Fruit fly (Drosophila melanogaster) whole organism, embryonic: ENCODE results near the gene Trs23.
A peak's percentile ranks its signal among the peaks of the same experiment; 100 is the strongest.

Experiments used
- Adf1 ChIP-seq: fragments of 200-800 bp; sonication (Bioruptor generic); IDR thresholded peaks from 2 replicates; pipeline ENCODE4 v1.3.6; 2022; ENCODE audit warnings: missing biosample characterization, missing genetic modification characterization
- B-H2 ChIP-seq: fragments of 200-800 bp; sonication (Bioruptor generic); optimal IDR thresholded peaks from 2 replicates; lab custom pipeline; 2018; ENCODE audit warnings: missing biosample characterization, mild to moderate bottlenecking, missing genetic modification characterization
- CG10979 ChIP-seq: fragments of 200-800 bp; sonication (Bioruptor generic); optimal IDR thresholded peaks from 2 replicates; lab custom pipeline; 2018; ENCODE audit warnings: missing biosample characterization, mild to moderate bottlenecking, missing genetic modification characterization, moderate library complexity
- CG12769 ChIP-seq: fragments of 200-800 bp; sonication (Bioruptor generic); optimal IDR thresholded peaks from 2 replicates; lab custom pipeline; 2019; ENCODE audit warnings: missing biosample characterization, mild to moderate bottlenecking, missing genetic modification characterization, moderate library complexity
- CG12942 ChIP-seq: fragments of 200-800 bp; sonication (Bioruptor generic); optimal IDR thresholded peaks from 3 replicates; lab custom pipeline; 2016; ENCODE audit warnings: missing biosample characterization, missing genetic modification characterization
- CG13894 ChIP-seq: fragments of 200-800 bp; sonication (Bioruptor generic); optimal IDR thresholded peaks from 3 replicates; lab custom pipeline; 2018; ENCODE audit warnings: missing biosample characterization, mild to moderate bottlenecking, missing genetic modification characterization, moderate library complexity
- CG16813 ChIP-seq: fragments of 200-800 bp; sonication (Bioruptor generic); IDR thresholded peaks from 3 replicates; pipeline ENCODE4 v1.3.6; 2022; ENCODE audit warnings: missing biosample characterization, missing genetic modification characterization; ENCODE audit not compliant: partially characterized antibody
- CG17361 ChIP-seq: fragments of 200-800 bp; sonication (Bioruptor generic); IDR thresholded peaks from 3 replicates; pipeline ENCODE4 v1.3.6; 2022; ENCODE audit warnings: missing biosample characterization, missing genetic modification characterization
- CG2129 ChIP-seq: fragments of 200-800 bp; sonication (Bioruptor generic); IDR thresholded peaks from 2 replicates; pipeline ENCODE4 v1.3.6; 2022; ENCODE audit warnings: missing biosample characterization, missing genetic modification characterization; ENCODE audit not compliant: partially characterized antibody
- CG30403 ChIP-seq: fragments of 200-800 bp; sonication (Bioruptor generic); optimal IDR thresholded peaks from 3 replicates; lab custom pipeline; 2016; ENCODE audit warnings: missing biosample characterization, missing genetic modification characterization
- CG31388 ChIP-seq: fragments of 200-800 bp; sonication (Bioruptor generic); optimal IDR thresholded peaks from 2 replicates; lab custom pipeline; 2016; ENCODE audit warnings: missing biosample characterization, missing genetic modification characterization
- CG4282 ChIP-seq: fragments of 200-800 bp; sonication (Bioruptor generic); optimal IDR thresholded peaks from 2 replicates; lab custom pipeline; 2016; ENCODE audit warnings: missing biosample characterization, missing genetic modification characterization
- CG6765 ChIP-seq: fragments of 200-800 bp; sonication (Bioruptor generic); optimal IDR thresholded peaks from 3 replicates; lab custom pipeline; 2017; ENCODE audit warnings: missing biosample characterization, mild to moderate bottlenecking, missing genetic modification characterization
- CG6813 ChIP-seq: fragments of 200-800 bp; sonication (Bioruptor generic); optimal IDR thresholded peaks from 2 replicates; lab custom pipeline; 2017; ENCODE audit warnings: missing biosample characterization, missing genetic modification characterization, mild to moderate bottlenecking, moderate library complexity, missing genetic modification reagents
- CG7271 ChIP-seq: fragments of 200-800 bp; sonication (Bioruptor generic); optimal IDR thresholded peaks from 2 replicates; lab custom pipeline; 2018; ENCODE audit warnings: missing biosample characterization, mild to moderate bottlenecking, missing genetic modification characterization, moderate library complexity
- CG8359 ChIP-seq: fragments of 200-800 bp; sonication (Bioruptor generic); optimal IDR thresholded peaks from 2 replicates; lab custom pipeline; 2017; ENCODE audit warnings: missing biosample characterization, mild to moderate bottlenecking, missing genetic modification characterization, borderline replicate concordance
- CG8944 ChIP-seq: fragments of 200-800 bp; sonication (Bioruptor generic); optimal IDR thresholded peaks from 3 replicates; lab custom pipeline; 2016; ENCODE audit warnings: missing biosample characterization, missing genetic modification characterization
- CG9609 ChIP-seq: fragments of 200-800 bp; sonication (Bioruptor generic); optimal IDR thresholded peaks from 3 replicates; lab custom pipeline; 2016; ENCODE audit warnings: missing biosample characterization, missing genetic modification characterization
- CHES-1-like ChIP-seq: fragments of 200-800 bp; sonication (Bioruptor generic); optimal IDR thresholded peaks from 2 replicates; lab custom pipeline; 2016; ENCODE audit warnings: missing biosample characterization, missing genetic modification characterization
- Dfd ChIP-seq, 2 experiments: fragments of >200 bp; optimal IDR thresholded peaks; 2 replicates each; lab custom pipeline; 2017; ENCODE audit warnings: missing biosample characterization in 2 of 2, missing genetic modification characterization in 2 of 2
- Eip74EF ChIP-seq, 2 experiments: fragments of 200-800 bp in 1 of 2; fragments of >200 bp in 1 of 2; sonication (Bioruptor generic) in 1 of 2; optimal IDR thresholded peaks; 2 replicates each; lab custom pipeline; 2017 to 2019; ENCODE audit warnings: missing biosample characterization in 2 of 2, missing genetic modification characterization in 2 of 2, mild to moderate bottlenecking in 1 of 2, moderate library complexity in 1 of 2
- Hr78 ChIP-seq, 2 experiments: fragments of 200-800 bp in 1 of 2; fragments of >200 bp in 1 of 2; sonication (Bioruptor generic) in 1 of 2; optimal IDR thresholded peaks; 2 replicates each; lab custom pipeline; 2017 to 2019; ENCODE audit warnings: missing biosample characterization in 2 of 2, missing genetic modification characterization in 2 of 2, mild to moderate bottlenecking in 1 of 2, moderate library complexity in 1 of 2
- Jarid2 ChIP-seq: fragments of 200-800 bp; sonication (Bioruptor generic); optimal IDR thresholded peaks from 3 replicates; lab custom pipeline; 2017; ENCODE audit warnings: mild to moderate bottlenecking, missing biosample characterization, missing genetic modification reagents, missing genetic modification characterization
- Lpt ChIP-seq: fragments of >200 bp; optimal IDR thresholded peaks from 2 replicates; lab custom pipeline; 2018; ENCODE audit warnings: missing biosample characterization, missing genetic modification characterization
- Med ChIP-seq: fragments of 200-800 bp; sonication (Bioruptor generic); peaks from one replicate; lab custom pipeline; 2016; ENCODE audit warnings: missing biosample characterization, missing genetic modification characterization, mild to moderate bottlenecking, inconsistent platforms, moderate library complexity
- Neu2 ChIP-seq: fragments of 200-800 bp; sonication (Bioruptor generic); optimal IDR thresholded peaks from 3 replicates; lab custom pipeline; 2016; ENCODE audit warnings: missing biosample characterization, missing genetic modification characterization, borderline replicate concordance
- Pdp1 ChIP-seq, 2 experiments: fragments of 200-800 bp; sonication (Bioruptor generic); optimal IDR thresholded peaks; 3 replicates each; lab custom pipeline; 2016; ENCODE audit warnings: missing biosample characterization in 2 of 2, missing genetic modification characterization in 2 of 2, mild to moderate bottlenecking in 1 of 2, moderate library complexity in 1 of 2
- Sin3A ChIP-seq: fragments of >200 bp; optimal IDR thresholded peaks from 2 replicates; lab custom pipeline; 2018
- Trl ChIP-seq, 3 experiments: fragments of >200 bp in 2 of 3; fragments of 200-800 bp in 1 of 3; sonication (Bioruptor generic) in 1 of 3; optimal IDR thresholded peaks; 2 replicates in 1 of 3; 3 replicates in 2 of 3; lab custom pipeline; 2016 to 2017; ENCODE audit warnings: missing biosample characterization in 1 of 3, missing genetic modification characterization in 1 of 3
- amos ChIP-seq: fragments of 200-800 bp; sonication (Bioruptor generic); IDR thresholded peaks from 2 replicates; pipeline ENCODE4 v1.3.6; 2022; ENCODE audit warnings: missing biosample characterization, missing genetic modification characterization; ENCODE audit not compliant: partially characterized antibody
- aop ChIP-seq: fragments of 200-800 bp; sonication (Bioruptor generic); IDR thresholded peaks from 2 replicates; pipeline ENCODE4 v1.3.6; 2022; ENCODE audit warnings: missing biosample characterization, missing genetic modification characterization
- chinmo ChIP-seq: fragments of 200-800 bp; sonication (Bioruptor generic); IDR thresholded peaks from 4 replicates; pipeline ENCODE4 v1.3.6; 2022; ENCODE audit warnings: missing biosample characterization, missing genetic modification characterization; ENCODE audit not compliant: partially characterized antibody
- ci ChIP-seq: fragments of 200-800 bp; sonication (Bioruptor generic); IDR thresholded peaks from 3 replicates; pipeline ENCODE4 v1.3.6; 2022; ENCODE audit warnings: missing biosample characterization, missing genetic modification characterization
- disco-r ChIP-seq: fragments of 200-800 bp; sonication (Bioruptor generic); optimal IDR thresholded peaks from 2 replicates; lab custom pipeline; 2016; ENCODE audit warnings: missing biosample characterization, missing genetic modification characterization
- dm ChIP-seq: fragments of 200-800 bp; sonication (Bioruptor generic); optimal IDR thresholded peaks from 3 replicates; lab custom pipeline; 2016; ENCODE audit warnings: missing biosample characterization, missing genetic modification characterization
- ems ChIP-seq: fragments of 200-800 bp; sonication (Bioruptor generic); optimal IDR thresholded peaks from 3 replicates; lab custom pipeline; 2016; ENCODE audit warnings: missing biosample characterization, missing genetic modification characterization
- en ChIP-seq: fragments of 200-800 bp; sonication (Bioruptor generic); optimal IDR thresholded peaks from 2 replicates; lab custom pipeline; 2016; ENCODE audit warnings: missing biosample characterization, missing genetic modification characterization
- grn ChIP-seq: fragments of 200-800 bp; sonication (Bioruptor generic); optimal IDR thresholded peaks from 3 replicates; lab custom pipeline; 2017; ENCODE audit warnings: missing biosample characterization, missing genetic modification characterization
- hth ChIP-seq: fragments of >200 bp; optimal IDR thresholded peaks from 2 replicates; lab custom pipeline; 2017; ENCODE audit warnings: inconsistent platforms
- mirr ChIP-seq: fragments of 200-800 bp; sonication (Bioruptor generic); optimal IDR thresholded peaks from 3 replicates; lab custom pipeline; 2018; ENCODE audit warnings: missing biosample characterization, mild to moderate bottlenecking, missing genetic modification characterization
- nerfin-1 ChIP-seq: fragments of 200-800 bp; sonication (Bioruptor generic); optimal IDR thresholded peaks from 3 replicates; lab custom pipeline; 2019; ENCODE audit warnings: missing biosample characterization, mild to moderate bottlenecking, missing genetic modification characterization, moderate library complexity
- run ChIP-seq: fragments of 200-800 bp; sonication (Bioruptor generic); optimal IDR thresholded peaks from 3 replicates; lab custom pipeline; 2018; ENCODE audit warnings: missing biosample characterization, mild to moderate bottlenecking, missing genetic modification characterization
- sd ChIP-seq: fragments of 200-800 bp; sonication (Bioruptor generic); optimal IDR thresholded peaks from 3 replicates; lab custom pipeline; 2018; ENCODE audit warnings: missing biosample characterization, mild to moderate bottlenecking, missing genetic modification characterization, moderate library complexity
- sens ChIP-seq: fragments of 200-800 bp; sonication (Bioruptor generic); peaks from one replicate; lab custom pipeline; 2016; ENCODE audit warnings: missing biosample characterization, missing genetic modification characterization
- slou ChIP-seq: fragments of 200-800 bp; sonication (Bioruptor generic); optimal IDR thresholded peaks from 3 replicates; lab custom pipeline; 2016; ENCODE audit warnings: missing biosample characterization, missing genetic modification characterization
- sr ChIP-seq: fragments of 200-800 bp; sonication (Bioruptor generic); IDR thresholded peaks from 3 replicates; pipeline ENCODE4 v1.3.6; 2022; ENCODE audit warnings: missing biosample characterization, missing genetic modification characterization
- twi ChIP-seq: fragments of 200-800 bp; optimal IDR thresholded peaks from 2 replicates; lab custom pipeline; 2019; ENCODE audit warnings: missing biosample characterization, mild to moderate bottlenecking, missing genetic modification characterization, moderate library complexity

The Trs23 gene

dm6 chr2L:8709413-8709812, 23.4 kb downstream of the Trs23 start, which contains the start of gene Hnf4 (continued):
- no peak; the same call in 1 of the 2 replicates for TF ChIP-seq amos
- TF ChIP-seq CG12942 = no peak
- 0 out of 3 replicates have a peak, but pooled peaks have one; percentile 21 for TF ChIP-seq ci
- TF ChIP-seq Hr78 (GFP tag; optimal IDR thresholded peaks at IDR 0.05; lab: Kevin White, UChicago) = no peak
- TF ChIP-seq CG7271 = no peak
- no peak for TF ChIP-seq CG10979 (tag; lab: Kevin White, UChicago)
- no peak for TF ChIP-seq CG8944
- TF ChIP-seq B-H2 (GFP tag; lab: Kevin White, UChicago) = no peak
- TF ChIP-seq Adf1 (GFP tag; lab: Robert Waterston, UW) = no peak
- TF ChIP-seq, all 482 proteins: peak for 38

DNA sequence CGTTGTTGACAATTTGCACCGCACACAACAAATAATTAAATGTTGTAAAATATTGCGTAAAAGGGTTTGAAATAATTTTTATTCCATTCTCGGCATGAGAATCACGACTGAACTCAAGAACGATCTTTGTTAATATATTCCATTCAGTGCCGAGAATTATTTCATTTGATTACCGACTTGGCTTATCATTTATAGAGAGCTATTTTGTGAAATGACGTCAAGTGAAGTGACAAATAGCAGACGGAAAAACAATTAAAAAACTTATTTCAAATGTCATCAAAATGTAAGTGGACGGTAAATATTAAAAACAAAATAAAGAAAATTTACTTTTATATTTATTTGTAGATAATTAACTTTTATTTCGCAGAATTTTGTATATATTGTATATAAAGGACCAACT, 28.5 kb downstream of the Trs23 start:
- TF ChIP-seq disco-r (GFP tag; lab: Kevin White, UChicago) (no peak), grn (no peak), Pdp1 (GFP tag; optimal IDR thresholded peaks at IDR 0.05; lab: Kevin White, UChicago) (peak in 1 of 2 experiments; percentile 23)

- no peak for TF ChIP-seq CG31388 (GFP tag; lab: Kevin White, UChicago)
- TF ChIP-seq CG12769 (tag; lab: Kevin White, UChicago) = peak; percentile 43
- peak; percentile 21 for TF ChIP-seq CG6765 (GFP tag; lab: Kevin White, UChicago)
- no peak for TF ChIP-seq CG6813
- TF ChIP-seq chinmo = 0 out of 4 replicates have a peak, but pooled peaks have one; percentile 68
- 0 out of 2 replicates have a peak, but pooled peaks have one; percentile 15 for TF ChIP-seq aop (GFP tag; lab: Robert Waterston, UW)
- no peak for TF ChIP-seq Sin3A (lab: Kevin White, UChicago)
- no peak for TF ChIP-seq CG7271
- peak; percentile 95 for TF ChIP-seq sr (GFP tag; lab: Robert Waterston, UW)
- TF ChIP-seq slou = no peak
- no peak for TF ChIP-seq Jarid2
- TF ChIP-seq run (tag; lab: Kevin White, UChicago) = peak; percentile 44
- TF ChIP-seq Neu2 (GFP tag; lab: Kevin White, UChicago) = no peak
- peak; percentile 59 for TF ChIP-seq Med
- TF ChIP-seq CG8359 (GFP tag; lab: Kevin White, UChicago) = no peak
- no peak for TF ChIP-seq CG2129 (GFP tag; lab: Robert Waterston, UW)
- peak; percentile 30 for TF ChIP-seq twi (tag; lab: Kevin White, UChicago)
- TF ChIP-seq CG13894 (tag; lab: Kevin White, UChicago) = peak; percentile 37
- peak; percentile 48; the same call in 1 of the 3 replicates for TF ChIP-seq ci
- TF ChIP-seq Eip74EF (GFP tag; optimal IDR thresholded peaks at IDR 0.05; lab: Kevin White, UChicago) = peak in 1 of 2 experiments; percentile 6
- peak; percentile 92 for TF ChIP-seq sd (tag; lab: Kevin White, UChicago)
Observed at dm6 chr2L:8715454-8715853, 29.4 kb downstream of the Trs23 start.

DNA sequence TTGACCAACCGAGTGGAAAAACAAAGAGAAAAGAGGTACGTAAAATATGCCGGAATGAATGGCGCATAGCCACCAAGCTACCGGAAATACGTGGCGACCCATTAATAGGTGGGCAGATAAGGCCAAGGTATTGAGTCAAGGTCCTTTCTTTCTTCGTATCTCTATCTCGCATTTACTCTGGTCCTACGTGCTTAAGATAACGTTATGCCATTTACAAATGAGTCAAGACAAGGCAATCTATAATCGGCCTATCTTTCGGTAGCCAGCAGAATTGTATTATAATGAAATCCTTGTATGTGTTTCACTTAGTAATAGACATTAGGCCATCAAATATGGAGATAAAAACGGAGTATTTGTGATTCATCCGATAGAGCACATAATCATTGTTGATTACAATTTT, 30.4 kb downstream of the Trs23 start:
- TF ChIP-seq nerfin-1 (tag; lab: Kevin White, UChicago) = no peak
- TF ChIP-seq en (GFP tag; lab: Kevin White, UChicago) = no peak
- no peak for TF ChIP-seq CG30403 (GFP tag; lab: Kevin White, UChicago)
- TF ChIP-seq CG9609 (GFP tag; lab: Kevin White, UChicago) = no peak
- TF ChIP-seq CG17361 (GFP tag; lab: Robert Waterston, UW) = no peak
- TF ChIP-seq mirr = peak; percentile 7
- no peak for TF ChIP-seq Dfd (GFP tag; optimal IDR thresholded peaks at IDR 0.05; lab: Kevin White, UChicago)
- no peak for TF ChIP-seq hth (lab: Kevin White, UChicago)
- peak; percentile 44 for TF ChIP-seq grn
- no peak for TF ChIP-seq sens (GFP tag; lab: Kevin White, UChicago)
- TF ChIP-seq CG4282 (GFP tag; lab: Kevin White, UChicago) = no peak
- TF ChIP-seq ems = no peak
- no peak for TF ChIP-seq CHES-1-like (GFP tag; lab: Kevin White, UChicago)
- no peak for TF ChIP-seq dm (GFP tag; lab: Kevin White, UChicago)
- TF ChIP-seq CG16813 = no peak
- no peak for TF ChIP-seq Lpt (GFP tag; lab: Kevin White, UChicago)
- no peak for TF ChIP-seq Trl (optimal IDR thresholded peaks at IDR 0.05; lab: Kevin White, UChicago)
- no peak for TF ChIP-seq Trl (GFP tag; optimal IDR thresholded peaks at IDR 0.05; lab: Kevin White, UChicago)
